Worm (Caenorhabditis elegans) whole organism, L2 larva: ENCODE data around the gene nex-4.

ENCODE experiments used
- ceh-82 ChIP-seq: fragments of 150-350 bp; optimal IDR thresholded peaks from 2 replicates; lab custom pipeline; 2014; ENCODE audit warnings: missing biosample characterization, missing genetic modification characterization
- egl-27 ChIP-seq: sonication (generic microtip); optimal IDR thresholded peaks from 3 replicates; lab custom pipeline; 2017; ENCODE audit warnings: missing biosample characterization, missing genetic modification reagents, missing genetic modification characterization
- fos-1 ChIP-seq: fragments of 150-350 bp; optimal IDR thresholded peaks from 2 replicates; lab custom pipeline; 2014; ENCODE audit warnings: missing biosample characterization, missing genetic modification characterization
- snpc-4 ChIP-seq: fragments of 150-350 bp; optimal IDR thresholded peaks from 2 replicates; lab custom pipeline; 2014; ENCODE audit warnings: missing biosample characterization, missing genetic modification characterization
- ztf-4 ChIP-seq: fragments of 150-350 bp; optimal IDR thresholded peaks from 2 replicates; lab custom pipeline; 2014; ENCODE audit warnings: missing biosample characterization, missing genetic modification characterization

- no peak for TF ChIP-seq ceh-82 (tag; lab: Kevin White, UChicago)
- TF ChIP-seq fos-1 (tag; lab: Kevin White, UChicago) = no peak
- TF ChIP-seq egl-27 (tag; lab: Kevin White, UChicago) = no peak
- TF ChIP-seq ztf-4 (tag; lab: Kevin White, UChicago) = no peak
- no peak for TF ChIP-seq snpc-4 (tag; lab: Kevin White, UChicago)
Measured at ce11 chrV:4890781-4891180, 39.5 kb downstream of the nex-4 start.
